Fruit fly (Drosophila melanogaster) whole organism, prepupa: ENCODE data around the gene CG42464.

Experiments used
- CG10631 ChIP-seq: fragments of 200-800 bp; sonication (Bioruptor generic); optimal IDR thresholded peaks from 2 replicates; lab custom pipeline; 2016; ENCODE audit warnings: missing biosample characterization, missing genetic modification characterization
- CG1621 ChIP-seq: fragments of 200-800 bp; sonication (Bioruptor generic); optimal IDR thresholded peaks from 3 replicates; lab custom pipeline; 2018; ENCODE audit warnings: missing biosample characterization, mild to moderate bottlenecking, missing genetic modification characterization
- CG32006 ChIP-seq: fragments of 200-800 bp; sonication (Bioruptor generic); optimal IDR thresholded peaks from 3 replicates; lab custom pipeline; 2017; ENCODE audit warnings: missing biosample characterization, mild to moderate bottlenecking, missing genetic modification characterization
- CG6163 ChIP-seq: fragments of 200-800 bp; sonication (Bioruptor generic); IDR thresholded peaks from 3 replicates; pipeline ENCODE4 v1.3.6; 2022; ENCODE audit warnings: missing biosample characterization, missing genetic modification characterization
- CG6854 ChIP-seq: fragments of 200-800 bp; sonication (Bioruptor generic); optimal IDR thresholded peaks from 2 replicates; lab custom pipeline; 2017; ENCODE audit warnings: missing biosample characterization, mild to moderate bottlenecking, missing genetic modification characterization
- CG7368 ChIP-seq: fragments of 200-800 bp; sonication (Bioruptor generic); optimal IDR thresholded peaks from 3 replicates; lab custom pipeline; 2016; ENCODE audit warnings: missing biosample characterization, missing genetic modification characterization
- Ets96B ChIP-seq: fragments of 200-800 bp; optimal IDR thresholded peaks from 2 replicates; lab custom pipeline; 2019; ENCODE audit warnings: missing biosample characterization, mild to moderate bottlenecking, missing genetic modification characterization, moderate library complexity
- Hr39 ChIP-seq: fragments of 200-800 bp; sonication (Bioruptor generic); optimal IDR thresholded peaks from 2 replicates; lab custom pipeline; 2016; ENCODE audit warnings: missing biosample characterization, missing genetic modification characterization
- Lpt ChIP-seq: fragments of 200-800 bp; sonication (Bioruptor generic); optimal IDR thresholded peaks from 3 replicates; lab custom pipeline; 2016; ENCODE audit warnings: missing biosample characterization, missing genetic modification characterization
- Sox14 ChIP-seq: fragments of 200-800 bp; sonication (Bioruptor generic); optimal IDR thresholded peaks from 3 replicates; lab custom pipeline; 2016; ENCODE audit warnings: missing biosample characterization, missing genetic modification characterization
- dsx ChIP-seq: fragments of 200-800 bp; optimal IDR thresholded peaks from 3 replicates; lab custom pipeline; 2019; ENCODE audit warnings: missing biosample characterization, mild to moderate bottlenecking, missing genetic modification characterization, moderate library complexity; ENCODE audit not compliant: poor library complexity, severe bottlenecking
- ss ChIP-seq, 2 experiments: fragments of 200-800 bp; sonication (Bioruptor generic); optimal IDR thresholded peaks; 2 replicates in 1 of 2; 3 replicates in 1 of 2; lab custom pipeline; 2017 to 2018; ENCODE audit warnings: mild to moderate bottlenecking in 2 of 2, missing biosample characterization in 2 of 2, missing genetic modification characterization in 2 of 2, moderate library complexity in 1 of 2
- svp ChIP-seq: fragments of 200-800 bp; sonication (Bioruptor generic); peaks from one replicate; lab custom pipeline; 2016; ENCODE audit warnings: missing biosample characterization, missing genetic modification characterization
- topi ChIP-seq: fragments of 200-800 bp; sonication (Bioruptor generic); optimal IDR thresholded peaks from 3 replicates; lab custom pipeline; 2016; ENCODE audit warnings: missing biosample characterization, missing genetic modification characterization

- TF ChIP-seq CG1621 (tag; lab: Kevin White, UChicago) (no peak), topi (GFP tag; lab: Kevin White, UChicago) (no peak), CG6854 (GFP tag; lab: Kevin White, UChicago) (no peak), Lpt (GFP tag; lab: Kevin White, UChicago) (no peak), CG10631 (GFP tag; lab: Kevin White, UChicago) (no peak), CG6163 (no peak), CG7368 (GFP tag; lab: Kevin White, UChicago) (no peak), Hr39 (GFP tag; lab: Kevin White, UChicago) (no peak), svp (GFP tag; lab: Kevin White, UChicago) (peak; percentile 71), ss (GFP tag; optimal IDR thresholded peaks at IDR 0.05; lab: Kevin White, UChicago) (no peak), Sox14 (GFP tag; lab: Kevin White, UChicago) (no peak), dsx (no peak), CG32006 (GFP tag; lab: Kevin White, UChicago) (no peak), Ets96B (no peak)
Measured at dm6 chr2L:3706963-3707362, 7.7 kb downstream of the CG42464 start, which contains the start of gene CG31777.
